Fruit fly (Drosophila melanogaster) S2 (cell line): ENCODE data around the gene Deaf1.

Source experiments
- CG8478 ChIP-seq: fragments of >200 bp; optimal IDR thresholded peaks from 2 replicates; lab custom pipeline; 2018
- CTCF ChIP-seq, 2 experiments: fragments of >200 bp; optimal IDR thresholded peaks; 2 replicates each; lab custom pipeline; 2018

dm6 chr3L:19807521-19807920, 10.5 kb upstream of the Deaf1 start:
- TF ChIP-seq CG8478 (lab: Kevin White, UChicago) = no peak
- TF ChIP-seq CTCF (optimal IDR thresholded peaks at IDR 0.05; lab: Kevin White, UChicago) = no peak
